Worm (Caenorhabditis elegans) whole organism, late embryonic: ENCODE measurements around the gene F55G7.3.

Source experiments
- C38D4.7 ChIP-seq: fragments of 200-800 bp; sonication (Bioruptor generic); optimal IDR thresholded peaks from 2 replicates; lab custom pipeline; 2018; ENCODE audit warnings: mild to moderate bottlenecking, missing genetic modification characterization, moderate library complexity, missing compliant biosample characterization
- F13H6.1 ChIP-seq: sonication (generic microtip); optimal IDR thresholded peaks from 2 replicates; lab custom pipeline; 2016; ENCODE audit warnings: missing genetic modification characterization, missing compliant biosample characterization
- ama-1 ChIP-seq: fragments of 150-350 bp; optimal IDR thresholded peaks from 2 replicates; lab custom pipeline; 2014
- ceh-19 ChIP-seq: fragments of 200-800 bp; sonication (Bioruptor generic); optimal IDR thresholded peaks from 2 replicates; lab custom pipeline; 2018; ENCODE audit warnings: mild to moderate bottlenecking, missing genetic modification characterization, missing compliant biosample characterization
- ceh-6 ChIP-seq: fragments of 200-800 bp; sonication (Bioruptor generic); optimal IDR thresholded peaks from 2 replicates; lab custom pipeline; 2018; ENCODE audit warnings: mild to moderate bottlenecking, missing genetic modification characterization, missing compliant biosample characterization
- dmd-4 ChIP-seq: sonication (generic microtip); optimal IDR thresholded peaks from 2 replicates; lab custom pipeline; 2016; ENCODE audit warnings: borderline replicate concordance, missing genetic modification characterization, missing compliant biosample characterization
- elt-2 ChIP-seq: sonication (generic microtip); optimal IDR thresholded peaks from 2 replicates; lab custom pipeline; 2016; ENCODE audit warnings: missing genetic modification reagents, missing genetic modification characterization, missing compliant biosample characterization
- ets-4 ChIP-seq: sonication (generic microtip); optimal IDR thresholded peaks from 2 replicates; lab custom pipeline; 2016; ENCODE audit warnings: missing genetic modification characterization, missing compliant biosample characterization
- fkh-10 ChIP-seq: fragments of 150-350 bp; optimal IDR thresholded peaks from 2 replicates; lab custom pipeline; 2014; ENCODE audit warnings: missing biosample characterization, missing genetic modification reagents, missing genetic modification characterization
- madf-2 ChIP-seq: sonication (generic microtip); optimal IDR thresholded peaks from 2 replicates; lab custom pipeline; 2017; ENCODE audit warnings: missing genetic modification characterization, missing compliant biosample characterization
- sox-4 ChIP-seq: sonication (generic microtip); optimal IDR thresholded peaks from 2 replicates; lab custom pipeline; 2017; ENCODE audit warnings: mild to moderate bottlenecking, missing genetic modification characterization, inconsistent platforms, missing compliant biosample characterization
- tbx-7 ChIP-seq: sonication (generic microtip); optimal IDR thresholded peaks from 2 replicates; lab custom pipeline; 2016; ENCODE audit warnings: missing genotype, missing genetic modification characterization, missing compliant biosample characterization
- unc-55 ChIP-seq: sonication (generic microtip); optimal IDR thresholded peaks from 2 replicates; lab custom pipeline; 2017; ENCODE audit warnings: missing biosample characterization, missing genetic modification reagents, missing genetic modification characterization

- TF ChIP-seq elt-2 (tag; lab: Kevin White, UChicago) (no peak), C38D4.7 (GFP tag; lab: Kevin White, UChicago) (no peak), tbx-7 (tag; lab: Kevin White, UChicago) (no peak), ceh-19 (GFP tag; lab: Kevin White, UChicago) (no peak), madf-2 (tag; lab: Kevin White, UChicago) (no peak), dmd-4 (no peak), ama-1 (lab: Kevin White, UChicago) (no peak), ceh-6 (GFP tag; lab: Kevin White, UChicago) (no peak), F13H6.1 (no peak), fkh-10 (GFP tag; lab: Kevin White, UChicago) (no peak), unc-55 (GFP tag; lab: Kevin White, UChicago) (no peak), sox-4 (tag; lab: Kevin White, UChicago) (no peak), ets-4 (no peak)
These were observed 43.8 kb downstream of the F55G7.3 start, which contains the start of gene Y62H9A.9 for ce11 chrX:11898040-11898439.
